Fruit fly (Drosophila melanogaster) whole organism, wandering third instar larva: ENCODE measurements around the gene CG2839.

Experiments
- Myc ChIP-seq: fragments of >200 bp; optimal IDR thresholded peaks from 2 replicates; lab custom pipeline; 2017
- fru ChIP-seq: fragments of 200-800 bp; sonication (Bioruptor generic); optimal IDR thresholded peaks from 3 replicates; lab custom pipeline; 2016; ENCODE audit warnings: missing biosample characterization, mild to moderate bottlenecking, missing genetic modification characterization
- lola ChIP-seq: fragments of >200 bp; optimal IDR thresholded peaks from 2 replicates; lab custom pipeline; 2017; ENCODE audit warnings: missing biosample characterization, missing genetic modification characterization

dm6 chr2L:597771-598170 is 27.7 kb upstream of the CG2839 start:
- TF ChIP-seq fru (GFP tag; lab: Kevin White, UChicago) (no peak), Myc (lab: Kevin White, UChicago) (no peak), lola (GFP tag; lab: Kevin White, UChicago) (no peak)
